Worm (Caenorhabditis elegans) whole organism, early embryonic: ENCODE measurements around the gene usp-46.

ENCODE experiments used
- B0310.2 ChIP-seq: sonication (generic microtip); optimal IDR thresholded peaks from 2 replicates; lab custom pipeline; 2016; ENCODE audit warnings: mild to moderate bottlenecking, missing genetic modification characterization, missing compliant biosample characterization
- F13C5.2 ChIP-seq: sonication (generic microtip); optimal IDR thresholded peaks from 2 replicates; lab custom pipeline; 2017; ENCODE audit warnings: mild to moderate bottlenecking, missing genetic modification characterization, inconsistent platforms, missing compliant biosample characterization
- aly-1 ChIP-seq: sonication (generic microtip); optimal IDR thresholded peaks from 2 replicates; lab custom pipeline; 2016; ENCODE audit warnings: missing genetic modification characterization, missing compliant biosample characterization
- ama-1 ChIP-seq: fragments of 150-350 bp; optimal IDR thresholded peaks from 2 replicates; lab custom pipeline; 2014
- ceh-13 ChIP-seq: fragments of 200-800 bp; sonication (Bioruptor generic); optimal IDR thresholded peaks from 2 replicates; lab custom pipeline; 2018; ENCODE audit warnings: mild to moderate bottlenecking, missing genetic modification characterization, missing compliant biosample characterization
- ceh-36 ChIP-seq: sonication (generic microtip); optimal IDR thresholded peaks from 2 replicates; lab custom pipeline; 2016; ENCODE audit warnings: missing genetic modification characterization, inconsistent platforms, missing compliant biosample characterization
- ets-7 ChIP-seq: sonication (generic microtip); optimal IDR thresholded peaks from 2 replicates; lab custom pipeline; 2016; ENCODE audit warnings: missing genotype, missing genetic modification characterization, missing compliant biosample characterization
- flt-1 ChIP-seq: fragments of 200-800 bp; sonication (Bioruptor generic); IDR thresholded peaks from 2 replicates; pipeline ENCODE4 v1.3.6; 2022; ENCODE audit warnings: missing genetic modification characterization, missing compliant biosample characterization
- hmbx-1 ChIP-seq: sonication (generic microtip); optimal IDR thresholded peaks from 2 replicates; lab custom pipeline; 2016; ENCODE audit warnings: mild to moderate bottlenecking, missing genetic modification characterization, missing compliant biosample characterization
- hmg-4 ChIP-seq: fragments of 200-800 bp; sonication (Bioruptor generic); optimal IDR thresholded peaks from 2 replicates; lab custom pipeline; 2018; ENCODE audit warnings: mild to moderate bottlenecking, missing genetic modification characterization, missing compliant biosample characterization
- hnd-1 ChIP-seq: sonication (generic microtip); optimal IDR thresholded peaks from 2 replicates; lab custom pipeline; 2016; ENCODE audit warnings: missing genetic modification characterization, missing compliant biosample characterization
- pes-1 ChIP-seq: fragments of 200-800 bp; sonication (Bioruptor generic); IDR thresholded peaks from 2 replicates; pipeline ENCODE4 v1.3.6; 2022; ENCODE audit warnings: missing genetic modification reagents, missing genetic modification characterization, missing compliant biosample characterization
- scrt-1 ChIP-seq: fragments of 200-800 bp; sonication (Bioruptor generic); IDR thresholded peaks from 2 replicates; pipeline ENCODE4 v1.3.6; 2022; ENCODE audit warnings: missing genetic modification characterization, missing compliant biosample characterization
- sea-1 ChIP-seq: fragments of 200-800 bp; sonication (Bioruptor generic); conservative IDR thresholded peaks from 2 replicates; pipeline ENCODE4 v1.3.6; 2022; ENCODE audit warnings: missing genetic modification characterization, missing compliant biosample characterization
- tbx-11 ChIP-seq: fragments of 200-800 bp; sonication (Bioruptor generic); IDR thresholded peaks from 2 replicates; pipeline ENCODE4 v1.3.6; 2022; ENCODE audit warnings: missing genetic modification characterization, missing compliant biosample characterization
- tbx-37 ChIP-seq: fragments of 200-800 bp; sonication (Bioruptor generic); conservative IDR thresholded peaks from 2 replicates; pipeline ENCODE4 v1.3.6; 2022; ENCODE audit warnings: missing genetic modification reagents, missing genetic modification characterization, missing compliant biosample characterization
- tra-4 ChIP-seq: sonication (generic microtip); optimal IDR thresholded peaks from 2 replicates; lab custom pipeline; 2017; ENCODE audit warnings: missing genetic modification characterization, missing compliant biosample characterization

Gene usp-46

ce11 chrIII:9776323-9776722, at the start of gene usp-46:
Gene usp-46, plus strand, starts transcription at chrIII:9776623.
- TF ChIP-seq flt-1, result no peak
- no peak for TF ChIP-seq sea-1
- TF ChIP-seq tbx-37 (GFP tag; lab: Robert Waterston, UW), result no peak
- TF ChIP-seq pes-1, result no peak
- TF ChIP-seq hmg-4 (GFP tag; lab: Kevin White, UChicago), result no peak
- no peak for TF ChIP-seq aly-1 (tag; lab: Kevin White, UChicago)
- TF ChIP-seq tbx-11 (GFP tag; lab: Robert Waterston, UW), result no peak
- no peak for TF ChIP-seq hmbx-1
- TF ChIP-seq F13C5.2 (tag; lab: Kevin White, UChicago), result no peak
- no peak for TF ChIP-seq B0310.2 (tag; lab: Kevin White, UChicago)

DNA sequence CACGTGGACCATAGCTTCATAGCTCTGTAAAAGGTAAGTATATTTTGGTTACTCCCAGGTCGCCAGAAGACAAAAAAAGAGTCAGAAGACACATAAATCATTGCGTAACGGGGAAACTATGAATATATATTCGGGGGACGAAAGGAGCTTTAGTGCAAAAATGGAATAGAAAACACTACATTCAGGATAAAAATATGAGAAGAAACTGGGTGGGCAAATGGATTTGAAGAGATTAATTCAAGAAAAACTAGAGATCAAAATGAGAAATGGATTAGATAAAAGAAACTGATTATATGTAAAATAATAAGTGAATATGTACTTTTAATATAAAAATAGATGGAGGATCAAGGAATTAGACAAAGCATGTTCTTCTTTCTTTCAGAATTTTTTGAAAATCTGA, 49.0 kb upstream of the usp-46 start, which contains the start of gene C07A9.12:
Gene C07A9.12 (minus strand): TSS at position 101 of the 400 bp plus-strand sequence.
- no peak for TF ChIP-seq ceh-13 (GFP tag; lab: Kevin White, UChicago)
- no peak for TF ChIP-seq hmg-4 (GFP tag; lab: Kevin White, UChicago)
- no peak for TF ChIP-seq aly-1 (tag; lab: Kevin White, UChicago)
- no peak for TF ChIP-seq ceh-36
- no peak for TF ChIP-seq sea-1
- no peak for TF ChIP-seq hnd-1 (tag; lab: Kevin White, UChicago)
- TF ChIP-seq tbx-37 (GFP tag; lab: Robert Waterston, UW), result no peak
- TF ChIP-seq flt-1, result no peak
- TF ChIP-seq tbx-11 (GFP tag; lab: Robert Waterston, UW), result no peak

ce11 chrIII:9730407-9730806, 46.0 kb upstream of the usp-46 start:
- no peak for TF ChIP-seq flt-1
- no peak for TF ChIP-seq sea-1
- TF ChIP-seq hnd-1 (tag; lab: Kevin White, UChicago), result no peak
- TF ChIP-seq hmg-4 (GFP tag; lab: Kevin White, UChicago), result no peak
- no peak for TF ChIP-seq scrt-1
- TF ChIP-seq hmbx-1, result no peak
- no peak for TF ChIP-seq ama-1 (lab: Kevin White, UChicago)
- TF ChIP-seq pes-1, result no peak
- no peak for TF ChIP-seq B0310.2 (tag; lab: Kevin White, UChicago)
- TF ChIP-seq ceh-13 (GFP tag; lab: Kevin White, UChicago), result no peak
- no peak for TF ChIP-seq ets-7 (tag; lab: Kevin White, UChicago)
- no peak for TF ChIP-seq ceh-36
- no peak for TF ChIP-seq aly-1 (tag; lab: Kevin White, UChicago)

ce11 chrIII:9731313-9731912, 45.0 kb upstream of the usp-46 start:
- TF ChIP-seq B0310.2 (tag; lab: Kevin White, UChicago) (no peak), hmg-4 (GFP tag; lab: Kevin White, UChicago) (no peak), ceh-36 (no peak), ets-7 (tag; lab: Kevin White, UChicago) (no peak), pes-1 (no peak), scrt-1 (no peak), ceh-13 (GFP tag; lab: Kevin White, UChicago) (no peak), hnd-1 (tag; lab: Kevin White, UChicago) (no peak)

DNA sequence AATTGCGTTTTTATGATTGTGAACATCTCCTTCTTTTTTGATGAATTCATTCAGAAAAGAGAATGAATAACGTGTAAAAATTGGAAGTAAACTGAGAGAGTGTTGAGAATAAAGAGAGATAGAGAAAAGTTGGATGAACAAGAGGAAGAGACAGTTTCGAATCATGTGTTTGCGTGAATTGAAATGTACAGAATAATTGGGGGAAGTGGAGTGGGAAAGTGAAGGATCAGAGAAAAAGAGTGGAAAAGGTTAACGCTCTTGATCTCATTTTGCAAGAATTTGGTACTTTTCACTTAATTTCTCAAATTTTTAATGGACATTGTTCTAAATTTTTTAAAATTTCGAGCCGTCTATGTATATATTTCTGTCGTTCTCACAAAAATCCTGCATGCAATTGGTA, 43.1 kb upstream of the usp-46 start:
- TF ChIP-seq tbx-37 (GFP tag; lab: Robert Waterston, UW) (no peak), sea-1 (no peak), F13C5.2 (tag; lab: Kevin White, UChicago) (no peak), hmbx-1 (no peak), tra-4 (no peak), B0310.2 (tag; lab: Kevin White, UChicago) (no peak), ets-7 (tag; lab: Kevin White, UChicago) (no peak), aly-1 (tag; lab: Kevin White, UChicago) (no peak), pes-1 (no peak), ceh-13 (GFP tag; lab: Kevin White, UChicago) (no peak), hmg-4 (GFP tag; lab: Kevin White, UChicago) (no peak), flt-1 (no peak), scrt-1 (no peak), hnd-1 (tag; lab: Kevin White, UChicago) (no peak), ama-1 (lab: Kevin White, UChicago) (no peak), tbx-11 (GFP tag; lab: Robert Waterston, UW) (no peak), ceh-36 (no peak)

ce11 chrIII:9734030-9734429, 42.4 kb upstream of the usp-46 start:
- TF ChIP-seq sea-1 (no peak), scrt-1 (no peak), tbx-11 (GFP tag; lab: Robert Waterston, UW) (no peak), ets-7 (tag; lab: Kevin White, UChicago) (no peak), aly-1 (tag; lab: Kevin White, UChicago) (no peak), tra-4 (no peak), flt-1 (no peak), hmg-4 (GFP tag; lab: Kevin White, UChicago) (no peak), hnd-1 (tag; lab: Kevin White, UChicago) (no peak), F13C5.2 (tag; lab: Kevin White, UChicago) (no peak), ceh-13 (GFP tag; lab: Kevin White, UChicago) (no peak), tbx-37 (GFP tag; lab: Robert Waterston, UW) (no peak), hmbx-1 (no peak)

- TF ChIP-seq aly-1 (tag; lab: Kevin White, UChicago) (no peak), F13C5.2 (tag; lab: Kevin White, UChicago) (no peak), hmg-4 (GFP tag; lab: Kevin White, UChicago) (no peak), scrt-1 (no peak), ama-1 (lab: Kevin White, UChicago) (no peak), sea-1 (no peak), tbx-37 (GFP tag; lab: Robert Waterston, UW) (no peak), ets-7 (tag; lab: Kevin White, UChicago) (no peak), B0310.2 (tag; lab: Kevin White, UChicago) (no peak), hmbx-1 (no peak), ceh-36 (no peak), ceh-13 (GFP tag; lab: Kevin White, UChicago) (no peak), pes-1 (no peak), hnd-1 (tag; lab: Kevin White, UChicago) (no peak), flt-1 (no peak), tra-4 (no peak), tbx-11 (GFP tag; lab: Robert Waterston, UW) (no peak)
Observed at ce11 chrIII:9735857-9736256, 40.6 kb upstream of the usp-46 start, which contains the start of gene dao-6. Gene dao-6, minus strand, starts transcription at chrIII:9736201.
